Worm (Caenorhabditis elegans): ENCODE measurements around the gene Y53F4B.10.

ce11 chrII:15010366-15011235 lies 7.3 kb upstream of the Y53F4B.10 start, which contains the start of the genes Y53F4B.9 and Y53F4B.11:
- TF ChIP-seq ets-5 (GFP tag; IDR thresholded peaks at IDR 0.05) = no peak
- TF ChIP-seq unc-98 (GFP tag; IDR thresholded peaks at IDR 0.05) = no peak
- peak; percentile 71 for TF ChIP-seq mep-1 (tag; optimal IDR thresholded peaks at IDR 0.05)
- no peak for TF ChIP-seq ceh-90 (tag; optimal IDR thresholded peaks at IDR 0.05)
- peak; percentile 88 for TF ChIP-seq snpc-4 (tag; optimal IDR thresholded peaks at IDR 0.05)
- TF ChIP-seq fkh-10 (GFP tag; optimal IDR thresholded peaks at IDR 0.05) = peak; percentile 60
- TF ChIP-seq unc-62 (GFP tag; optimal IDR thresholded peaks at IDR 0.05) = no peak
- TF ChIP-seq sptf-1 (tag; optimal IDR thresholded peaks at IDR 0.05) = no peak
- TF ChIP-seq Y116A8C.19 (tag; optimal IDR thresholded peaks at IDR 0.05; ENCODE audit: borderline replicate concordance) = no peak
- TF ChIP-seq unc-86 (tag; optimal IDR thresholded peaks at IDR 0.05) = peak; percentile 69
- peak in 1 of 2 experiments; percentile 70 for TF ChIP-seq mdl-1 (tag; optimal IDR thresholded peaks at IDR 0.05)
- TF ChIP-seq elt-2 (tag; optimal IDR thresholded peaks at IDR 0.05) = peak; percentile 18
- TF ChIP-seq nhr-76 (tag; optimal IDR thresholded peaks at IDR 0.05) = no peak
- TF ChIP-seq unc-30 (tag; optimal IDR thresholded peaks at IDR 0.05) = no peak
